Fruit fly (Drosophila melanogaster) whole organism, embryonic: ENCODE results near the gene CG42869.
A peak's percentile ranks its signal among the peaks of the same experiment; 100 is the strongest.

Source experiments
- Antp ChIP-seq: fragments of 200-800 bp; sonication (Bioruptor generic); optimal IDR thresholded peaks from 3 replicates; lab custom pipeline; 2016; ENCODE audit warnings: missing biosample characterization, missing genetic modification characterization
- Awh ChIP-seq: fragments of 200-800 bp; sonication (Bioruptor generic); IDR thresholded peaks from 2 replicates; pipeline ENCODE4, ENCODE4 v1.3.6; 2022; ENCODE audit warnings: missing biosample characterization, missing genetic modification characterization
- C15 ChIP-seq: fragments of 200-800 bp; sonication (Bioruptor generic); IDR thresholded peaks from 3 replicates; pipeline ENCODE4 v1.3.6; 2022; ENCODE audit warnings: missing biosample characterization, missing genetic modification characterization
- CG10321 ChIP-seq: fragments of 200-800 bp; sonication (Bioruptor generic); IDR thresholded peaks from 2 replicates; pipeline ENCODE4 v1.3.6; 2022; ENCODE audit warnings: missing biosample characterization, missing genetic modification characterization
- CG10366 ChIP-seq: fragments of 200-800 bp; sonication (Bioruptor generic); IDR thresholded peaks from 2 replicates; pipeline ENCODE4 v1.3.6; 2022; ENCODE audit warnings: missing biosample characterization, missing genetic modification characterization
- CG11504 ChIP-seq: fragments of 200-800 bp; sonication (Bioruptor generic); optimal IDR thresholded peaks from 3 replicates; lab custom pipeline; 2019; ENCODE audit warnings: missing biosample characterization, mild to moderate bottlenecking, missing genetic modification characterization, moderate library complexity
- CG12071 ChIP-seq: fragments of 200-800 bp; sonication (Bioruptor generic); optimal IDR thresholded peaks from 3 replicates; lab custom pipeline; 2018; ENCODE audit warnings: missing biosample characterization, mild to moderate bottlenecking, missing genetic modification characterization
- CG12155 ChIP-seq: fragments of 200-800 bp; sonication (Bioruptor generic); optimal IDR thresholded peaks from 3 replicates; lab custom pipeline; 2016; ENCODE audit warnings: missing biosample characterization, missing genetic modification characterization
- CG12942 ChIP-seq: fragments of 200-800 bp; sonication (Bioruptor generic); optimal IDR thresholded peaks from 3 replicates; lab custom pipeline; 2016; ENCODE audit warnings: missing biosample characterization, missing genetic modification characterization
- CG13296 ChIP-seq: fragments of 200-800 bp; sonication (Bioruptor generic); optimal IDR thresholded peaks from 3 replicates; lab custom pipeline; 2018; ENCODE audit warnings: missing biosample characterization, mild to moderate bottlenecking, missing genetic modification characterization
- CG15514 ChIP-seq: fragments of 200-800 bp; sonication (Bioruptor generic); optimal IDR thresholded peaks from 3 replicates; lab custom pipeline; 2017; ENCODE audit warnings: missing biosample characterization, missing genetic modification characterization, mild to moderate bottlenecking, moderate library complexity, missing genetic modification reagents
- CG32772 ChIP-seq: fragments of 200-800 bp; sonication (Bioruptor generic); IDR thresholded peaks from 2 replicates; pipeline ENCODE4 v1.3.6; 2022; ENCODE audit warnings: missing biosample characterization, missing genetic modification characterization
- CG34376 ChIP-seq: fragments of 200-800 bp; sonication (Bioruptor generic); optimal IDR thresholded peaks from 2 replicates; lab custom pipeline; 2018; ENCODE audit warnings: missing biosample characterization, mild to moderate bottlenecking, missing genetic modification characterization
- CG34422 ChIP-seq: fragments of 200-800 bp; sonication (Bioruptor generic); IDR thresholded peaks from 3 replicates; pipeline ENCODE4 v1.3.6; 2022; ENCODE audit warnings: missing biosample characterization, missing genetic modification characterization
- CG3838 ChIP-seq: fragments of 200-800 bp; sonication (Bioruptor generic); optimal IDR thresholded peaks from 3 replicates; lab custom pipeline; 2016; ENCODE audit warnings: missing biosample characterization, missing genetic modification characterization
- CG43689 ChIP-seq: fragments of 200-800 bp; sonication (Bioruptor generic); IDR thresholded peaks from 2 replicates; pipeline ENCODE4 v1.3.6; 2022; ENCODE audit warnings: missing biosample characterization, missing genetic modification characterization
- CG6175 ChIP-seq: fragments of 200-800 bp; sonication (Bioruptor generic); IDR thresholded peaks from 3 replicates; pipeline ENCODE4 v1.3.6; 2022; ENCODE audit warnings: missing biosample characterization, missing genetic modification characterization
- CG6654 ChIP-seq: fragments of 200-800 bp; sonication (Bioruptor generic); optimal IDR thresholded peaks from 2 replicates; lab custom pipeline; 2017; ENCODE audit warnings: missing biosample characterization, mild to moderate bottlenecking, missing genetic modification characterization
- CG8359 ChIP-seq: fragments of 200-800 bp; sonication (Bioruptor generic); optimal IDR thresholded peaks from 2 replicates; lab custom pipeline; 2017; ENCODE audit warnings: missing biosample characterization, mild to moderate bottlenecking, missing genetic modification characterization, borderline replicate concordance
- D ChIP-seq, 2 experiments: fragments of 200-800 bp in 1 of 2; fragments of >200 bp in 1 of 2; sonication (Bioruptor generic) in 1 of 2; optimal IDR thresholded peaks; 2 replicates in 1 of 2; 3 replicates in 1 of 2; lab custom pipeline; 2017; ENCODE audit warnings: mild to moderate bottlenecking in 1 of 2, missing biosample characterization in 1 of 2, missing genetic modification characterization in 1 of 2, missing genetic modification reagents in 1 of 2
- Deaf1 ChIP-seq: fragments of 200-800 bp; optimal IDR thresholded peaks from 3 replicates; lab custom pipeline; 2019; ENCODE audit warnings: missing biosample characterization, mild to moderate bottlenecking, missing genetic modification characterization, moderate library complexity
- ERR ChIP-seq: fragments of 200-800 bp; sonication (Bioruptor generic); optimal IDR thresholded peaks from 2 replicates; lab custom pipeline; 2016; ENCODE audit warnings: missing biosample characterization, missing genetic modification characterization
- GATAe ChIP-seq: fragments of 200-800 bp; sonication (Bioruptor generic); conservative IDR thresholded peaks from 2 replicates; pipeline ENCODE4 v1.3.6; 2022; ENCODE audit warnings: missing biosample characterization, missing genetic modification characterization
- Hr51 ChIP-seq, 2 experiments: fragments of 200-800 bp; sonication (Bioruptor generic); optimal IDR thresholded peaks; 2 replicates in 1 of 2; 3 replicates in 1 of 2; lab custom pipeline; 2016 to 2018; ENCODE audit warnings: missing biosample characterization in 2 of 2, missing genetic modification characterization in 2 of 2, mild to moderate bottlenecking in 1 of 2, moderate library complexity in 1 of 2
- Mad ChIP-seq: fragments of 200-800 bp; sonication (Bioruptor generic); optimal IDR thresholded peaks from 2 replicates; lab custom pipeline; 2016; ENCODE audit warnings: missing biosample characterization, missing genetic modification characterization
- NFAT ChIP-seq: fragments of 200-800 bp; sonication (Bioruptor generic); IDR thresholded peaks from 2 replicates; pipeline ENCODE4 v1.3.6; 2022; ENCODE audit warnings: missing biosample characterization, missing genetic modification characterization
- Pdp1 ChIP-seq, 2 experiments: fragments of 200-800 bp; sonication (Bioruptor generic); optimal IDR thresholded peaks; 3 replicates each; lab custom pipeline; 2016; ENCODE audit warnings: missing biosample characterization in 2 of 2, missing genetic modification characterization in 2 of 2, mild to moderate bottlenecking in 1 of 2, moderate library complexity in 1 of 2
- YL-1 ChIP-seq: fragments of 200-800 bp; sonication (Bioruptor generic); optimal IDR thresholded peaks from 3 replicates; lab custom pipeline; 2017; ENCODE audit warnings: missing biosample characterization, mild to moderate bottlenecking, missing genetic modification characterization
- abd-A ChIP-seq: fragments of 200-800 bp; sonication (Bioruptor generic); optimal IDR thresholded peaks from 3 replicates; lab custom pipeline; 2019; ENCODE audit warnings: missing biosample characterization, mild to moderate bottlenecking, missing genetic modification characterization, moderate library complexity
- caup ChIP-seq: fragments of 200-800 bp; sonication (Bioruptor generic); optimal IDR thresholded peaks from 3 replicates; lab custom pipeline; 2017; ENCODE audit warnings: missing biosample characterization, mild to moderate bottlenecking, missing genetic modification characterization, moderate library complexity; ENCODE audit not compliant: severe bottlenecking
- chinmo ChIP-seq: fragments of 200-800 bp; sonication (Bioruptor generic); IDR thresholded peaks from 4 replicates; pipeline ENCODE4 v1.3.6; 2022; ENCODE audit warnings: missing biosample characterization, missing genetic modification characterization; ENCODE audit not compliant: partially characterized antibody
- crp ChIP-seq, 2 experiments: fragments of 200-800 bp; sonication (Bioruptor generic); optimal IDR thresholded peaks; 2 replicates in 1 of 2; 3 replicates in 1 of 2; lab custom pipeline; 2017; ENCODE audit warnings: missing biosample characterization in 2 of 2, missing genetic modification characterization in 2 of 2, mild to moderate bottlenecking in 1 of 2, moderate library complexity in 1 of 2
- ewg ChIP-seq: fragments of 200-800 bp; sonication (Bioruptor generic); optimal IDR thresholded peaks from 3 replicates; lab custom pipeline; 2017; ENCODE audit warnings: mild to moderate bottlenecking, missing biosample characterization, missing genetic modification reagents, missing genetic modification characterization
- gce ChIP-seq: fragments of 200-800 bp; sonication (Bioruptor generic); IDR thresholded peaks from 3 replicates; pipeline ENCODE4 v1.3.6; 2022; ENCODE audit warnings: missing biosample characterization, missing genetic modification characterization
- grn ChIP-seq: fragments of 200-800 bp; sonication (Bioruptor generic); optimal IDR thresholded peaks from 3 replicates; lab custom pipeline; 2017; ENCODE audit warnings: missing biosample characterization, missing genetic modification characterization
- gro ChIP-seq: fragments of 200-800 bp; sonication (Bioruptor generic); optimal IDR thresholded peaks from 2 replicates; lab custom pipeline; 2016; ENCODE audit warnings: missing biosample characterization, missing genetic modification characterization
- kah ChIP-seq: fragments of 200-800 bp; sonication (Bioruptor generic); optimal IDR thresholded peaks from 2 replicates; lab custom pipeline; 2018; ENCODE audit warnings: missing biosample characterization, mild to moderate bottlenecking, missing genetic modification characterization
- pros ChIP-seq: fragments of 200-800 bp; sonication (Bioruptor generic); optimal IDR thresholded peaks from 3 replicates; lab custom pipeline; 2019; ENCODE audit warnings: missing biosample characterization, mild to moderate bottlenecking, missing genetic modification characterization, moderate library complexity
- pum ChIP-seq: fragments of 200-800 bp; sonication (Bioruptor generic); optimal IDR thresholded peaks from 2 replicates; lab custom pipeline; 2016; ENCODE audit warnings: missing biosample characterization, missing genetic modification characterization
- schlank ChIP-seq: fragments of 200-800 bp; sonication (Bioruptor generic); optimal IDR thresholded peaks from 2 replicates; lab custom pipeline; 2018; ENCODE audit warnings: missing biosample characterization, mild to moderate bottlenecking, missing genetic modification characterization
- scrt ChIP-seq: fragments of 200-800 bp; sonication (Bioruptor generic); optimal IDR thresholded peaks from 2 replicates; lab custom pipeline; 2018; ENCODE audit warnings: missing biosample characterization, mild to moderate bottlenecking, missing genetic modification characterization, moderate library complexity
- sd ChIP-seq: fragments of 200-800 bp; sonication (Bioruptor generic); optimal IDR thresholded peaks from 3 replicates; lab custom pipeline; 2018; ENCODE audit warnings: missing biosample characterization, mild to moderate bottlenecking, missing genetic modification characterization, moderate library complexity
- sug ChIP-seq: fragments of 200-800 bp; optimal IDR thresholded peaks from 2 replicates; lab custom pipeline; 2019; ENCODE audit warnings: missing biosample characterization, mild to moderate bottlenecking, missing genetic modification characterization, moderate library complexity
- tgo ChIP-seq: fragments of 200-800 bp; sonication (Bioruptor generic); IDR thresholded peaks from 3 replicates; pipeline ENCODE4 v1.3.6; 2022; ENCODE audit warnings: missing biosample characterization, missing genetic modification characterization
- trh ChIP-seq: fragments of 200-800 bp; sonication (Bioruptor generic); optimal IDR thresholded peaks from 2 replicates; lab custom pipeline; 2016; ENCODE audit warnings: missing biosample characterization, missing genetic modification characterization
- twi ChIP-seq: fragments of 200-800 bp; optimal IDR thresholded peaks from 2 replicates; lab custom pipeline; 2019; ENCODE audit warnings: missing biosample characterization, mild to moderate bottlenecking, missing genetic modification characterization, moderate library complexity

The CG42869 gene

dm6 chr3R:21775766-21776165 lies 39.1 kb upstream of the CG42869 start, which contains the start of the genes GABA-B-R2 and CG6800:
GABA-B-R2 (minus strand) TSS chr3R:21775840.
CG6800 (plus strand) TSS chr3R:21776138.
- TF ChIP-seq crp (GFP tag; optimal IDR thresholded peaks at IDR 0.05; lab: Kevin White, UChicago) (peak in 1 of 2 experiments; percentile 56), gro (GFP tag; lab: Kevin White, UChicago) (no peak), kah (GFP tag; lab: Kevin White, UChicago) (peak; percentile 64), scrt (GFP tag; lab: Kevin White, UChicago) (peak; percentile 96), YL-1 (GFP tag; lab: Kevin White, UChicago) (peak; percentile 9), CG34422 (peak; percentile 66; the same call in 1 of the 3 replicates), CG12942 (GFP tag; lab: Kevin White, UChicago) (no peak), CG3838 (no peak), ewg (GFP tag; lab: Kevin White, UChicago) (peak; percentile 97), Hr51 (GFP tag; optimal IDR thresholded peaks at IDR 0.05; lab: Kevin White, UChicago) (no peak)

dm6 chr3R:21769218-21769617 lies 32.6 kb upstream of the CG42869 start, which contains the start of gene Burs:
Burs (plus strand) TSS chr3R:21769518.
- TF ChIP-seq CG43689 (GFP tag; lab: Robert Waterston, UW) (no peak), C15 (GFP tag; lab: Robert Waterston, UW) (no peak), pros (GFP tag; lab: Kevin White, UChicago) (no peak), CG6654 (GFP tag; lab: Kevin White, UChicago) (no peak), CG12071 (GFP tag; lab: Kevin White, UChicago) (no peak), CG13296 (GFP tag; lab: Kevin White, UChicago) (no peak), CG8359 (no peak), Awh (GFP tag; lab: Robert Waterston, UW) (no peak), abd-A (tag; lab: Kevin White, UChicago) (no peak), ERR (no peak), CG11504 (tag; lab: Kevin White, UChicago) (no peak), trh (GFP tag; lab: Kevin White, UChicago) (no peak)

dm6 chr3R:21758145-21758856 lies 21.7 kb upstream of the CG42869 start, which contains the start of gene CG42335:
CG42335 (plus strand) TSS chr3R:21758764.
- TF ChIP-seq Pdp1 (GFP tag; optimal IDR thresholded peaks at IDR 0.05; lab: Kevin White, UChicago) (no peak), CG15514 (GFP tag; lab: Kevin White, UChicago) (peak; percentile 13), CG12155 (no peak), sug (tag; lab: Kevin White, UChicago) (peak; percentile 99), D (optimal IDR thresholded peaks at IDR 0.05; lab: Kevin White, UChicago) (no peak), D (GFP tag; optimal IDR thresholded peaks at IDR 0.05; lab: Kevin White, UChicago) (no peak), chinmo (0 out of 4 replicates have a peak, but pooled peaks have one; percentile 36), GATAe (GFP tag; lab: Robert Waterston, UW) (peak; percentile 60), Deaf1 (tag; lab: Kevin White, UChicago) (peak; percentile 27), pum (no peak), caup (GFP tag; lab: Kevin White, UChicago) (peak; percentile 3), CG32772 (GFP tag; lab: Robert Waterston, UW) (no peak), CG34376 (GFP tag; lab: Kevin White, UChicago) (peak; percentile 41), gce (GFP tag; lab: Robert Waterston, UW) (no peak), grn (GFP tag; lab: Kevin White, UChicago) (peak; percentile 80), CG10366 (GFP tag; lab: Robert Waterston, UW) (no peak), CG43689 (GFP tag; lab: Robert Waterston, UW) (no peak), tgo (GFP tag; lab: Robert Waterston, UW) (no peak), sd (peak; percentile 66), twi (no peak), schlank (tag; lab: Kevin White, UChicago) (no peak), NFAT (GFP tag; lab: Robert Waterston, UW) (no peak), Mad (GFP tag; lab: Kevin White, UChicago) (no peak), CG10321 (GFP tag; lab: Robert Waterston, UW) (no peak), CG6175 (GFP tag; lab: Robert Waterston, UW) (no peak), Antp (GFP tag; lab: Kevin White, UChicago) (no peak)
